Fruit fly (Drosophila melanogaster) whole organism, embryonic: Measurements from ENCODE around the gene Elal.

Experiments used
- Aef1 ChIP-seq: fragments of 200-800 bp; sonication (Bioruptor generic); IDR thresholded peaks from 3 replicates; pipeline ENCODE4 v1.3.6; 2022; ENCODE audit warnings: missing biosample characterization, missing genetic modification characterization
- Atf6 ChIP-seq: fragments of 200-800 bp; sonication (Bioruptor generic); IDR thresholded peaks from 2 replicates; pipeline ENCODE4 v1.3.6; 2022; ENCODE audit warnings: missing biosample characterization, missing genetic modification characterization
- Bgb ChIP-seq: fragments of 200-800 bp; sonication (Bioruptor generic); IDR thresholded peaks from 2 replicates; pipeline ENCODE4 v1.3.6; 2022; ENCODE audit warnings: missing biosample characterization, missing genetic modification characterization; ENCODE audit not compliant: partially characterized antibody
- CG10366 ChIP-seq: fragments of 200-800 bp; sonication (Bioruptor generic); IDR thresholded peaks from 2 replicates; pipeline ENCODE4 v1.3.6; 2022; ENCODE audit warnings: missing biosample characterization, missing genetic modification characterization
- CG10979 ChIP-seq: fragments of 200-800 bp; sonication (Bioruptor generic); optimal IDR thresholded peaks from 2 replicates; lab custom pipeline; 2018; ENCODE audit warnings: missing biosample characterization, mild to moderate bottlenecking, missing genetic modification characterization, moderate library complexity
- CG11560 ChIP-seq: fragments of 200-800 bp; sonication (Bioruptor generic); IDR thresholded peaks from 3 replicates; pipeline ENCODE4 v1.3.6; 2022; ENCODE audit warnings: missing biosample characterization, missing genetic modification characterization
- CG13287 ChIP-seq: fragments of 200-800 bp; sonication (Bioruptor generic); IDR thresholded peaks from 2 replicates; pipeline ENCODE4 v1.3.6; 2022; ENCODE audit warnings: missing biosample characterization, missing genetic modification characterization; ENCODE audit not compliant: partially characterized antibody
- CG13624 ChIP-seq: fragments of 200-800 bp; sonication (Bioruptor generic); optimal IDR thresholded peaks from 2 replicates; lab custom pipeline; 2016; ENCODE audit warnings: missing biosample characterization, missing genetic modification characterization
- CG14050 ChIP-seq: fragments of 200-800 bp; sonication (Bioruptor generic); IDR thresholded peaks from 3 replicates; pipeline ENCODE4 v1.3.6; 2022; ENCODE audit warnings: missing biosample characterization, missing genetic modification characterization
- CG17186 ChIP-seq: fragments of 200-800 bp; sonication (Bioruptor generic); optimal IDR thresholded peaks from 3 replicates; lab custom pipeline; 2017; ENCODE audit warnings: missing biosample characterization, missing genetic modification reagents, missing genetic modification characterization
- CG17359 ChIP-seq: fragments of 200-800 bp; sonication (Bioruptor generic); optimal IDR thresholded peaks from 3 replicates; lab custom pipeline; 2018; ENCODE audit warnings: missing biosample characterization, mild to moderate bottlenecking, missing genetic modification characterization, moderate library complexity
- CG17568 ChIP-seq: fragments of 200-800 bp; sonication (Bioruptor generic); optimal IDR thresholded peaks from 2 replicates; lab custom pipeline; 2018; ENCODE audit warnings: missing biosample characterization, mild to moderate bottlenecking, missing genetic modification characterization, moderate library complexity
- CG3065 ChIP-seq: fragments of 200-800 bp; sonication (Bioruptor generic); optimal IDR thresholded peaks from 2 replicates; lab custom pipeline; 2016; ENCODE audit warnings: missing biosample characterization, missing genetic modification characterization
- CG4282 ChIP-seq: fragments of 200-800 bp; sonication (Bioruptor generic); optimal IDR thresholded peaks from 2 replicates; lab custom pipeline; 2016; ENCODE audit warnings: missing biosample characterization, missing genetic modification characterization
- CG7786 ChIP-seq: fragments of 200-800 bp; sonication (Bioruptor generic); optimal IDR thresholded peaks from 2 replicates; lab custom pipeline; 2016; ENCODE audit warnings: missing biosample characterization, missing genetic modification characterization
- CG7839 ChIP-seq: fragments of 200-800 bp; sonication (Bioruptor generic); optimal IDR thresholded peaks from 3 replicates; lab custom pipeline; 2018; ENCODE audit warnings: missing biosample characterization, mild to moderate bottlenecking, missing genetic modification characterization, moderate library complexity
- CG8290 ChIP-seq, 3 experiments: fragments of 200-800 bp; sonication (Bioruptor generic); optimal IDR thresholded peaks; 2 replicates each; lab custom pipeline; 2016 to 2019; ENCODE audit warnings: missing biosample characterization in 3 of 3, missing genetic modification characterization in 3 of 3, mild to moderate bottlenecking in 2 of 3, moderate library complexity in 1 of 3
- CG9437 ChIP-seq: fragments of 200-800 bp; sonication (Bioruptor generic); optimal IDR thresholded peaks from 2 replicates; lab custom pipeline; 2018; ENCODE audit warnings: missing biosample characterization, mild to moderate bottlenecking, missing genetic modification characterization
- CG9876 ChIP-seq: fragments of 200-800 bp; sonication (Bioruptor generic); optimal IDR thresholded peaks from 2 replicates; lab custom pipeline; 2016; ENCODE audit warnings: missing biosample characterization, missing genetic modification characterization
- Camta ChIP-seq: fragments of 200-800 bp; sonication (Bioruptor generic); optimal IDR thresholded peaks from 2 replicates; lab custom pipeline; 2016; ENCODE audit warnings: missing biosample characterization, missing genetic modification characterization
- Dip3 ChIP-seq: fragments of 200-800 bp; sonication (Bioruptor generic); optimal IDR thresholded peaks from 3 replicates; lab custom pipeline; 2016; ENCODE audit warnings: missing biosample characterization, missing genetic modification characterization
- E2f2 ChIP-seq: fragments of 200-800 bp; sonication (Bioruptor generic); IDR thresholded peaks from 2 replicates; pipeline ENCODE4 v1.3.6; 2022; ENCODE audit warnings: missing biosample characterization, missing genetic modification characterization
- HLH4C ChIP-seq: fragments of 200-800 bp; sonication (Bioruptor generic); IDR thresholded peaks from 3 replicates; pipeline ENCODE4 v1.3.6; 2022; ENCODE audit warnings: missing biosample characterization, missing genetic modification characterization; ENCODE audit not compliant: partially characterized antibody
- Hey ChIP-seq: fragments of 200-800 bp; sonication (Bioruptor generic); optimal IDR thresholded peaks from 3 replicates; lab custom pipeline; 2018; ENCODE audit warnings: missing biosample characterization, mild to moderate bottlenecking, missing genetic modification characterization
- Jarid2 ChIP-seq: fragments of 200-800 bp; sonication (Bioruptor generic); optimal IDR thresholded peaks from 3 replicates; lab custom pipeline; 2017; ENCODE audit warnings: mild to moderate bottlenecking, missing biosample characterization, missing genetic modification reagents, missing genetic modification characterization
- MTF-1 ChIP-seq: fragments of 200-800 bp; sonication (Bioruptor generic); optimal IDR thresholded peaks from 2 replicates; lab custom pipeline; 2018; ENCODE audit warnings: missing biosample characterization, mild to moderate bottlenecking, missing genetic modification characterization, borderline replicate concordance
- NC2β ChIP-seq: fragments of 200-800 bp; sonication (Bioruptor generic); optimal IDR thresholded peaks from 2 replicates; lab custom pipeline; 2016; ENCODE audit warnings: missing biosample characterization, missing genetic modification characterization
- Rfx ChIP-seq: fragments of 200-800 bp; sonication (Bioruptor generic); IDR thresholded peaks from 2 replicates; pipeline ENCODE4 v1.3.6; 2022; ENCODE audit warnings: missing biosample characterization, missing genetic modification characterization
- ci ChIP-seq: fragments of 200-800 bp; sonication (Bioruptor generic); IDR thresholded peaks from 3 replicates; pipeline ENCODE4 v1.3.6; 2022; ENCODE audit warnings: missing biosample characterization, missing genetic modification characterization
- disco-r ChIP-seq: fragments of 200-800 bp; sonication (Bioruptor generic); optimal IDR thresholded peaks from 2 replicates; lab custom pipeline; 2016; ENCODE audit warnings: missing biosample characterization, missing genetic modification characterization
- dpn ChIP-seq, 2 experiments: fragments of 200-800 bp; sonication (Bioruptor generic); optimal IDR thresholded peaks; 3 replicates each; lab custom pipeline; 2016; ENCODE audit warnings: missing biosample characterization in 2 of 2, missing genetic modification characterization in 2 of 2
- fu2 ChIP-seq: fragments of 200-800 bp; sonication (Bioruptor generic); optimal IDR thresholded peaks from 2 replicates; lab custom pipeline; 2016; ENCODE audit warnings: missing biosample characterization, missing genetic modification characterization
- gro ChIP-seq: fragments of 200-800 bp; sonication (Bioruptor generic); optimal IDR thresholded peaks from 2 replicates; lab custom pipeline; 2016; ENCODE audit warnings: missing biosample characterization, missing genetic modification characterization
- hbn ChIP-seq: fragments of 200-800 bp; sonication (Bioruptor generic); IDR thresholded peaks from 2 replicates; pipeline ENCODE4 v1.3.6; 2022; ENCODE audit warnings: missing biosample characterization, missing genetic modification characterization; ENCODE audit not compliant: partially characterized antibody
- hkb ChIP-seq, 2 experiments: fragments of 200-800 bp in 1 of 2; fragments of >200 bp in 1 of 2; sonication (Bioruptor generic) in 1 of 2; IDR thresholded peaks in 1 of 2; optimal IDR thresholded peaks in 1 of 2; 2 replicates each; pipeline versions ENCODE4 v1.3.6 to Lab custom; 2017 to 2022; ENCODE audit warnings: missing biosample characterization in 1 of 2, missing genetic modification characterization in 1 of 2
- nerfin-2 ChIP-seq: fragments of 200-800 bp; sonication (Bioruptor generic); IDR thresholded peaks from 2 replicates; pipeline ENCODE4 v1.3.6; 2022; ENCODE audit warnings: missing biosample characterization, missing genetic modification characterization; ENCODE audit not compliant: partially characterized antibody
- peb ChIP-seq: fragments of 200-800 bp; sonication (Bioruptor generic); IDR thresholded peaks from 2 replicates; pipeline ENCODE4 v1.3.6; 2022; ENCODE audit warnings: missing biosample characterization, missing genetic modification characterization
- pho ChIP-seq: fragments of 200-800 bp; sonication (Bioruptor generic); optimal IDR thresholded peaks from 2 replicates; lab custom pipeline; 2016; ENCODE audit warnings: missing biosample characterization, missing genetic modification characterization
- prd ChIP-seq, 3 experiments: fragments of >200 bp in 2 of 3; fragments of 200-800 bp in 1 of 3; sonication (Bioruptor generic) in 1 of 3; optimal IDR thresholded peaks in 2 of 3; IDR thresholded peaks in 1 of 3; 2 replicates in 2 of 3; 3 replicates in 1 of 3; pipeline versions ENCODE4 v1.3.6 to Lab custom; 2017 to 2022; ENCODE audit warnings: missing biosample characterization in 1 of 3, missing genetic modification characterization in 1 of 3
- pum ChIP-seq: fragments of 200-800 bp; sonication (Bioruptor generic); optimal IDR thresholded peaks from 2 replicates; lab custom pipeline; 2016; ENCODE audit warnings: missing biosample characterization, missing genetic modification characterization
- repo ChIP-seq: fragments of 200-800 bp; sonication (Bioruptor generic); optimal IDR thresholded peaks from 2 replicates; lab custom pipeline; 2016; ENCODE audit warnings: missing biosample characterization, missing genetic modification characterization
- sc ChIP-seq, 3 experiments: fragments of >200 bp in 2 of 3; fragments of 200-800 bp in 1 of 3; sonication (Bioruptor generic) in 1 of 3; optimal IDR thresholded peaks; 2 replicates in 2 of 3; 3 replicates in 1 of 3; lab custom pipeline; 2017; ENCODE audit warnings: mild to moderate bottlenecking in 1 of 3, missing biosample characterization in 1 of 3, missing genetic modification characterization in 1 of 3, missing genetic modification reagents in 1 of 3
- schlank ChIP-seq: fragments of 200-800 bp; sonication (Bioruptor generic); optimal IDR thresholded peaks from 2 replicates; lab custom pipeline; 2018; ENCODE audit warnings: missing biosample characterization, mild to moderate bottlenecking, missing genetic modification characterization
- slou ChIP-seq: fragments of 200-800 bp; sonication (Bioruptor generic); optimal IDR thresholded peaks from 3 replicates; lab custom pipeline; 2016; ENCODE audit warnings: missing biosample characterization, missing genetic modification characterization
- usp ChIP-seq: fragments of >200 bp; optimal IDR thresholded peaks from 2 replicates; lab custom pipeline; 2017; ENCODE audit warnings: missing biosample characterization, missing genetic modification characterization
- vfl ChIP-seq: fragments of 200-800 bp; sonication (Bioruptor generic); optimal IDR thresholded peaks from 2 replicates; lab custom pipeline; 2016; ENCODE audit warnings: missing biosample characterization, missing genetic modification characterization
- zen ChIP-seq: fragments of 200-800 bp; sonication (Bioruptor generic); optimal IDR thresholded peaks from 3 replicates; lab custom pipeline; 2018; ENCODE audit warnings: missing biosample characterization, mild to moderate bottlenecking, missing genetic modification characterization, moderate library complexity
- zfh1 ChIP-seq: fragments of 200-800 bp; sonication (Bioruptor generic); IDR thresholded peaks from 3 replicates; pipeline ENCODE4 v1.3.6; 2022; ENCODE audit warnings: missing biosample characterization, missing genetic modification characterization

Gene Elal

dm6 chr3R:24850420-24850819, 14.7 kb upstream of the Elal start, which contains the start of gene CG7006 (continued):
- peak; percentile 37 for TF ChIP-seq zen (tag; lab: Kevin White, UChicago)
- peak; percentile 53 for TF ChIP-seq CG10366 (GFP tag; lab: Robert Waterston, UW)
- TF ChIP-seq usp (GFP tag; lab: Kevin White, UChicago): no peak
- peak; percentile 16 for TF ChIP-seq CG10979 (tag; lab: Kevin White, UChicago)
- TF ChIP-seq disco-r (GFP tag; lab: Kevin White, UChicago): peak; percentile 34
- TF ChIP-seq CG11560 (tag; lab: Robert Waterston, UW): peak; percentile 60; the same call in 2 of the 3 replicates
- peak; percentile 71 for TF ChIP-seq CG4282 (GFP tag; lab: Kevin White, UChicago)
- TF ChIP-seq MTF-1: no peak
- TF ChIP-seq repo: peak; percentile 58
- TF ChIP-seq Jarid2 (GFP tag; lab: Kevin White, UChicago): peak; percentile 7
- TF ChIP-seq Aef1 (GFP tag; lab: Robert Waterston, UW): peak; percentile 36; the same call in 1 of the 3 replicates
- TF ChIP-seq Rfx (GFP tag; lab: Robert Waterston, UW): peak; percentile 93
- peak; percentile 61 for TF ChIP-seq Camta (GFP tag; lab: Kevin White, UChicago)
- peak; percentile 85 for TF ChIP-seq CG13287 (GFP tag; lab: Robert Waterston, UW)
- no peak for TF ChIP-seq CG7839 (tag; lab: Kevin White, UChicago)
- TF ChIP-seq Atf6 (GFP tag; lab: Robert Waterston, UW): peak; percentile 52
- peak; percentile 37 for TF ChIP-seq schlank (tag; lab: Kevin White, UChicago)
- peak; percentile 70 for TF ChIP-seq CG9876 (GFP tag; lab: Kevin White, UChicago)
- TF ChIP-seq HLH4C (GFP tag; lab: Robert Waterston, UW): peak; percentile 73
- peak; percentile 89 for TF ChIP-seq Bgb (GFP tag; lab: Robert Waterston, UW)
- peak; percentile 48 for TF ChIP-seq CG17359 (tag; lab: Kevin White, UChicago)
- peak; percentile 84 for TF ChIP-seq pho (GFP tag; lab: Kevin White, UChicago)
- 0 out of 2 replicates have a peak, but pooled peaks have one; percentile 54 for TF ChIP-seq nerfin-2 (GFP tag; lab: Robert Waterston, UW)
- peak; percentile 58 for TF ChIP-seq pum (GFP tag; lab: Kevin White, UChicago)
- TF ChIP-seq CG17186: peak; percentile 52
- TF ChIP-seq fu2 (GFP tag; lab: Kevin White, UChicago): peak; percentile 76
- peak; percentile 85 for TF ChIP-seq CG7786 (GFP tag; lab: Kevin White, UChicago)
- TF ChIP-seq dpn (GFP tag; optimal IDR thresholded peaks at IDR 0.05; lab: Kevin White, UChicago): peak; percentile 84 to 92
- peak; percentile 87 for TF ChIP-seq vfl (GFP tag; lab: Kevin White, UChicago)
- TF ChIP-seq Dip3 (GFP tag; lab: Kevin White, UChicago): peak; percentile 75
- peak; percentile 26 for TF ChIP-seq CG9437 (GFP tag; lab: Kevin White, UChicago)
- TF ChIP-seq peb (GFP tag; lab: Robert Waterston, UW): peak; percentile 11; the same call in 1 of the 2 replicates
- no peak for TF ChIP-seq prd (optimal IDR thresholded peaks at IDR 0.05; lab: Kevin White, UChicago)
- TF ChIP-seq prd (GFP tag; IDR thresholded peaks at IDR 0.05; lab: Robert Waterston, UW): peak; percentile 56; the same call in 2 of the 3 replicates
- TF ChIP-seq E2f2 (GFP tag; lab: Robert Waterston, UW): peak; percentile 96
- peak; percentile 87 for TF ChIP-seq gro (GFP tag; lab: Kevin White, UChicago)
- TF ChIP-seq NC2β: peak; percentile 80
- peak; percentile 41; the same call in 2 of the 3 replicates for TF ChIP-seq CG14050 (GFP tag; lab: Robert Waterston, UW)
- peak; percentile 77 for TF ChIP-seq ci
- peak; percentile 77 for TF ChIP-seq hbn
- TF ChIP-seq zfh1 (GFP tag; lab: Robert Waterston, UW): peak; percentile 74; the same call in 2 of the 3 replicates
- no peak for TF ChIP-seq Hey
- no peak for TF ChIP-seq sc (optimal IDR thresholded peaks at IDR 0.05; lab: Kevin White, UChicago)
- no peak for TF ChIP-seq sc (GFP tag; optimal IDR thresholded peaks at IDR 0.05; lab: Kevin White, UChicago)
- TF ChIP-seq CG17568 (GFP tag; lab: Kevin White, UChicago): no peak
- TF ChIP-seq CG13624 (GFP tag; lab: Kevin White, UChicago): peak; percentile 90
- peak; percentile 67 for TF ChIP-seq slou (GFP tag; lab: Kevin White, UChicago)
- TF ChIP-seq hkb (optimal IDR thresholded peaks at IDR 0.05; lab: Kevin White, UChicago): no peak
- peak; percentile 43; the same call in 1 of the 2 replicates for TF ChIP-seq hkb (GFP tag; IDR thresholded peaks at IDR 0.05; lab: Robert Waterston, UW)
- peak; percentile 49 for TF ChIP-seq CG3065 (GFP tag; lab: Kevin White, UChicago)
- TF ChIP-seq CG8290 (GFP tag; optimal IDR thresholded peaks at IDR 0.05; lab: Kevin White, UChicago): peak; percentile 70
- no peak for TF ChIP-seq CG8290 (tag; optimal IDR thresholded peaks at IDR 0.05; lab: Kevin White, UChicago)
